Worm (Caenorhabditis elegans) whole organism, L1 larva: ENCODE data around the gene col-170.

Experiments used
- C04F5.9 ChIP-seq: sonication (generic microtip); optimal IDR thresholded peaks from 2 replicates; lab custom pipeline; 2016; ENCODE audit warnings: missing genetic modification characterization, missing compliant biosample characterization
- C16A3.4 ChIP-seq: fragments of 150-350 bp; optimal IDR thresholded peaks from 2 replicates; lab custom pipeline; 2014; ENCODE audit warnings: missing biosample characterization, missing genetic modification characterization
- C34B4.2 ChIP-seq: sonication (generic microtip); optimal IDR thresholded peaks from 2 replicates; lab custom pipeline; 2017; ENCODE audit warnings: mild to moderate bottlenecking, missing genetic modification characterization, missing compliant biosample characterization
- aha-1 ChIP-seq: fragments of 150-350 bp; optimal IDR thresholded peaks from 2 replicates; lab custom pipeline; 2014; ENCODE audit warnings: missing biosample characterization, missing genetic modification characterization
- blmp-1 ChIP-seq: fragments of 150-350 bp; optimal IDR thresholded peaks from 2 replicates; lab custom pipeline; 2014; ENCODE audit warnings: missing biosample characterization, missing genetic modification characterization
- ces-1 ChIP-seq: fragments of 150-350 bp; optimal IDR thresholded peaks from 2 replicates; lab custom pipeline; 2014; ENCODE audit warnings: missing biosample characterization, missing genetic modification reagents, missing genetic modification characterization
- dpl-1 ChIP-seq, 3 experiments: fragments of 150-350 bp in 2 of 3; sonication (generic microtip) in 1 of 3; optimal IDR thresholded peaks; 2 replicates each; lab custom pipeline; 2014 to 2017; ENCODE audit warnings: missing biosample characterization in 3 of 3, missing genetic modification characterization in 3 of 3, missing genetic modification reagents in 3 of 3
- efl-1 ChIP-seq, 4 experiments: fragments of 150-350 bp; optimal IDR thresholded peaks in 3 of 4; peaks in 1 of 4; 1 replicate in 1 of 4; 2 replicates in 3 of 4; lab custom pipeline; 2014; ENCODE audit warnings: missing biosample characterization in 2 of 4, missing genetic modification characterization in 2 of 4, missing genetic modification reagents in 2 of 4
- efl-3 ChIP-seq: fragments of 200-800 bp; sonication (Bioruptor generic); optimal IDR thresholded peaks from 2 replicates; lab custom pipeline; 2018; ENCODE audit warnings: mild to moderate bottlenecking, missing genetic modification characterization, missing compliant biosample characterization
- egl-13 ChIP-seq: sonication (generic microtip); optimal IDR thresholded peaks from 2 replicates; lab custom pipeline; 2016; ENCODE audit warnings: missing genotype, missing genetic modification reagents, missing genetic modification characterization, missing compliant biosample characterization
- elt-2 ChIP-seq: sonication (generic microtip); optimal IDR thresholded peaks from 2 replicates; lab custom pipeline; 2016; ENCODE audit warnings: missing genetic modification characterization, mild to moderate bottlenecking, inconsistent platforms, missing compliant biosample characterization, missing genetic modification reagents
- elt-3 ChIP-seq, 6 experiments: fragments of 150-350 bp in 1 of 6; sonication (generic microtip); optimal IDR thresholded peaks; 2 replicates each; lab custom pipeline; 2017 to 2018; ENCODE audit warnings: missing biosample characterization in 6 of 6, missing genetic modification characterization in 6 of 6, inconsistent platforms in 1 of 6
- fkh-4 ChIP-seq: sonication (generic microtip); optimal IDR thresholded peaks from 2 replicates; lab custom pipeline; 2016; ENCODE audit warnings: missing compliant biosample characterization, missing genetic modification characterization, borderline replicate concordance
- grh-1 ChIP-seq: fragments of 200-800 bp; sonication (Bioruptor generic); IDR thresholded peaks from 2 replicates; pipeline ENCODE4 v1.3.6; 2022; ENCODE audit warnings: missing genetic modification reagents, missing genetic modification characterization, missing compliant biosample characterization
- hlh-17 ChIP-seq: fragments of 200-800 bp; sonication (Bioruptor generic); optimal IDR thresholded peaks from 2 replicates; lab custom pipeline; 2018; ENCODE audit warnings: missing genetic modification characterization, mild to moderate bottlenecking, missing compliant biosample characterization, moderate library complexity, borderline replicate concordance
- hpl-2 ChIP-seq: fragments of 150-350 bp; optimal IDR thresholded peaks from 2 replicates; lab custom pipeline; 2014; ENCODE audit warnings: missing biosample characterization, missing genetic modification reagents, missing genetic modification characterization
- irx-1 ChIP-seq: sonication (generic microtip); optimal IDR thresholded peaks from 2 replicates; lab custom pipeline; 2016; ENCODE audit warnings: missing genetic modification characterization, missing compliant biosample characterization
- jun-1 ChIP-seq: fragments of 150-350 bp; optimal IDR thresholded peaks from 2 replicates; lab custom pipeline; 2014; ENCODE audit warnings: missing biosample characterization, missing genetic modification reagents, missing genetic modification characterization
- lin-13 ChIP-seq: fragments of 150-350 bp; optimal IDR thresholded peaks from 2 replicates; lab custom pipeline; 2014; ENCODE audit warnings: missing biosample characterization, missing genetic modification reagents, missing genetic modification characterization
- lin-14 ChIP-seq: fragments of 200-800 bp; sonication (Bioruptor generic); optimal IDR thresholded peaks from 2 replicates; lab custom pipeline; 2018; ENCODE audit warnings: mild to moderate bottlenecking, missing genetic modification characterization, moderate library complexity, missing compliant biosample characterization
- lir-3 ChIP-seq: sonication (generic microtip); optimal IDR thresholded peaks from 2 replicates; lab custom pipeline; 2016; ENCODE audit warnings: mild to moderate bottlenecking, missing genetic modification characterization, moderate library complexity, missing compliant biosample characterization; ENCODE audit not compliant: poor library complexity
- lsy-2 ChIP-seq, 2 experiments: fragments of 150-350 bp; optimal IDR thresholded peaks; 2 replicates each; lab custom pipeline; 2014; ENCODE audit warnings: missing biosample characterization in 2 of 2, missing genetic modification characterization in 2 of 2
- mab-9 ChIP-seq: fragments of 200-800 bp; sonication (Bioruptor generic); IDR thresholded peaks from 2 replicates; pipeline ENCODE4 v1.3.6; 2022; ENCODE audit warnings: missing genetic modification reagents, missing genetic modification characterization, missing compliant biosample characterization
- mef-2 ChIP-seq: fragments of 150-350 bp; optimal IDR thresholded peaks from 2 replicates; lab custom pipeline; 2014; ENCODE audit warnings: missing biosample characterization, missing genetic modification characterization
- nhr-28 ChIP-seq: fragments of 150-350 bp; optimal IDR thresholded peaks from 2 replicates; lab custom pipeline; 2014; ENCODE audit warnings: missing biosample characterization, missing genetic modification characterization
- nhr-71 ChIP-seq: sonication (generic microtip); optimal IDR thresholded peaks from 2 replicates; lab custom pipeline; 2016; ENCODE audit warnings: mild to moderate bottlenecking, missing genetic modification characterization, moderate library complexity, missing compliant biosample characterization
- nhr-77 ChIP-seq: fragments of 150-350 bp; optimal IDR thresholded peaks from 2 replicates; lab custom pipeline; 2014; ENCODE audit warnings: missing biosample characterization, missing genetic modification characterization
- nhr-85 ChIP-seq: sonication (generic microtip); peaks from one replicate; lab custom pipeline; 2016; ENCODE audit warnings: missing genetic modification characterization, inconsistent platforms, missing compliant biosample characterization
- nhr-90 ChIP-seq: sonication (generic microtip); optimal IDR thresholded peaks from 2 replicates; lab custom pipeline; 2016; ENCODE audit warnings: mild to moderate bottlenecking, missing genetic modification characterization, missing compliant biosample characterization; ENCODE audit not compliant: poor library complexity
- pqm-1 ChIP-seq: sonication (generic microtip); optimal IDR thresholded peaks from 3 replicates; lab custom pipeline; 2017; ENCODE audit warnings: missing biosample characterization, missing genetic modification characterization
- snpc-4 ChIP-seq: fragments of 150-350 bp; optimal IDR thresholded peaks from 2 replicates; lab custom pipeline; 2014; ENCODE audit warnings: missing biosample characterization, missing genetic modification characterization
- snu-23 ChIP-seq: sonication (generic microtip); optimal IDR thresholded peaks from 2 replicates; lab custom pipeline; 2016; ENCODE audit warnings: missing genetic modification characterization, missing compliant biosample characterization
- sox-4 ChIP-seq: sonication (generic microtip); optimal IDR thresholded peaks from 2 replicates; lab custom pipeline; 2016; ENCODE audit warnings: missing genetic modification characterization, missing compliant biosample characterization
- sup-37 ChIP-seq: fragments of 200-800 bp; sonication (Bioruptor generic); optimal IDR thresholded peaks from 2 replicates; lab custom pipeline; 2018; ENCODE audit warnings: mild to moderate bottlenecking, missing genetic modification characterization, missing compliant biosample characterization
- tbx-2 ChIP-seq: sonication (generic microtip); optimal IDR thresholded peaks from 2 replicates; lab custom pipeline; 2016; ENCODE audit warnings: missing genetic modification characterization, missing compliant biosample characterization
- tlp-1 ChIP-seq: fragments of 150-350 bp; optimal IDR thresholded peaks from 2 replicates; lab custom pipeline; 2014; ENCODE audit warnings: missing biosample characterization, missing genetic modification characterization
- unc-130 ChIP-seq: fragments of 150-350 bp; optimal IDR thresholded peaks from 2 replicates; lab custom pipeline; 2017; ENCODE audit warnings: missing biosample characterization, missing genetic modification characterization, inconsistent platforms
- zag-1 ChIP-seq: fragments of 150-350 bp; optimal IDR thresholded peaks from 2 replicates; lab custom pipeline; 2014; ENCODE audit warnings: missing biosample characterization, missing genetic modification characterization

The col-170 gene

ce11 chrX:6321380-6321779, 10.1 kb upstream of the col-170 start:
- no peak for TF ChIP-seq unc-130 (tag; lab: Kevin White, UChicago)
- TF ChIP-seq nhr-28 (tag; lab: Kevin White, UChicago), result no peak
- no peak for TF ChIP-seq C04F5.9 (tag; lab: Kevin White, UChicago)
- no peak for TF ChIP-seq efl-1 (optimal IDR thresholded peaks at IDR 0.05; lab: Kevin White, UChicago)
- TF ChIP-seq efl-1 (GFP tag; optimal IDR thresholded peaks at IDR 0.05 in 1 of 2; lab: Kevin White, UChicago), result no peak
- TF ChIP-seq sup-37, result no peak
- no peak for TF ChIP-seq fkh-4 (tag; lab: Kevin White, UChicago)
- TF ChIP-seq C34B4.2 (tag; lab: Kevin White, UChicago), result no peak
- TF ChIP-seq pqm-1, result no peak
- TF ChIP-seq lin-13, result no peak
- no peak for TF ChIP-seq hlh-17
- no peak for TF ChIP-seq snpc-4 (tag; lab: Kevin White, UChicago)
- no peak for TF ChIP-seq nhr-71 (tag; lab: Kevin White, UChicago)
- no peak for TF ChIP-seq irx-1
- no peak for TF ChIP-seq ces-1 (GFP tag; lab: Kevin White, UChicago)
- no peak for TF ChIP-seq nhr-77 (tag; lab: Kevin White, UChicago)
- TF ChIP-seq lsy-2 (tag; optimal IDR thresholded peaks at IDR 0.05; lab: Kevin White, UChicago), result no peak
- TF ChIP-seq efl-3, result no peak
- no peak for TF ChIP-seq sox-4 (tag; lab: Kevin White, UChicago)
- TF ChIP-seq blmp-1 (tag; lab: Kevin White, UChicago), result no peak
- TF ChIP-seq C16A3.4 (tag; lab: Kevin White, UChicago), result no peak
- TF ChIP-seq, all 84 proteins: peak for 0

- peak; percentile 13 for TF ChIP-seq nhr-71 (tag; lab: Kevin White, UChicago)
- peak; percentile 9 for TF ChIP-seq lin-14
- TF ChIP-seq tbx-2, result peak; percentile 7
- peak; percentile 86 for TF ChIP-seq nhr-85 (tag; lab: Kevin White, UChicago)
- 0 out of 2 replicates have a peak, but pooled peaks have one; percentile 12 for TF ChIP-seq grh-1 (GFP tag; lab: Robert Waterston, UW)
- peak; percentile 11 for TF ChIP-seq snu-23 (GFP tag; lab: Kevin White, UChicago)
- no peak for TF ChIP-seq C34B4.2 (tag; lab: Kevin White, UChicago)
- peak in 3 of 6 experiments; percentile 41 to 47 (median 44) for TF ChIP-seq elt-3 (tag; optimal IDR thresholded peaks at IDR 0.05; lab: Kevin White, UChicago)
- no peak for TF ChIP-seq blmp-1 (tag; lab: Kevin White, UChicago)
Observed at ce11 chrX:6323129-6323528, 8.4 kb upstream of the col-170 start, which contains the start of gene col-167. Gene col-167, plus strand, starts transcription at chrX:6323488.

- TF ChIP-seq tbx-2, result peak; percentile 3
- TF ChIP-seq jun-1 (tag; lab: Kevin White, UChicago), result peak; percentile 33
- TF ChIP-seq, all 84 proteins: peak for 2; not testable (repeated sequence) for 82
Observed at ce11 chrX:6324124-6324893, 7.2 kb upstream of the col-170 start.

ce11 chrX:6326088-6326487, 5.4 kb upstream of the col-170 start, which contains the start of gene col-168:
Gene col-168, plus strand, starts transcription at chrX:6326388.
- TF ChIP-seq elt-2 (tag; lab: Kevin White, UChicago) (no peak), efl-1 (optimal IDR thresholded peaks at IDR 0.05; lab: Kevin White, UChicago) (no peak), efl-1 (GFP tag; optimal IDR thresholded peaks at IDR 0.05 in 1 of 2; lab: Kevin White, UChicago) (peak in 1 of 2 experiments; percentile 28), mab-9 (GFP tag; lab: Robert Waterston, UW) (no peak), dpl-1 (GFP tag; optimal IDR thresholded peaks at IDR 0.05; lab: Kevin White, UChicago) (no peak), tlp-1 (tag; lab: Kevin White, UChicago) (no peak), egl-13 (tag; lab: Kevin White, UChicago) (no peak), hpl-2 (no peak), zag-1 (tag; lab: Kevin White, UChicago) (no peak), lin-13 (no peak), aha-1 (tag; lab: Kevin White, UChicago) (no peak), nhr-85 (tag; lab: Kevin White, UChicago) (peak; percentile 70), nhr-90 (no peak), elt-3 (tag; optimal IDR thresholded peaks at IDR 0.05; lab: Kevin White, UChicago) (no peak), mef-2 (tag; lab: Kevin White, UChicago) (no peak), grh-1 (GFP tag; lab: Robert Waterston, UW) (no peak), lir-3 (no peak), snpc-4 (tag; lab: Kevin White, UChicago) (no peak)
